Worm (Caenorhabditis elegans) whole organism, L4 larva: ENCODE data around the gene F08F8.6.

Source experiments
- F37D6.2 ChIP-seq: sonication (generic microtip); optimal IDR thresholded peaks from 2 replicates; lab custom pipeline; 2016; ENCODE audit warnings: mild to moderate bottlenecking, missing genetic modification characterization, missing compliant biosample characterization
- F49E8.2 ChIP-seq: sonication (generic microtip); optimal IDR thresholded peaks from 2 replicates; lab custom pipeline; 2016; ENCODE audit warnings: missing compliant biosample characterization, mild to moderate bottlenecking, missing genetic modification characterization, borderline replicate concordance
- T20F7.1 ChIP-seq: fragments of 200-800 bp; sonication (Bioruptor generic); optimal IDR thresholded peaks from 2 replicates; lab custom pipeline; 2018; ENCODE audit warnings: mild to moderate bottlenecking, missing genetic modification characterization, missing compliant biosample characterization
- T26A8.4 ChIP-seq: fragments of 200-800 bp; sonication (Bioruptor generic); IDR thresholded peaks from 2 replicates; pipeline ENCODE4 v1.3.6; 2022; ENCODE audit warnings: missing genetic modification characterization, missing compliant biosample characterization
- Y105C5A.15 ChIP-seq: fragments of 200-800 bp; sonication (Bioruptor generic); IDR thresholded peaks from 2 replicates; pipeline ENCODE4 v1.3.6; 2022; ENCODE audit warnings: missing genetic modification characterization, missing compliant biosample characterization
- ZK546.5 ChIP-seq, 2 experiments: sonication (generic microtip); optimal IDR thresholded peaks; 2 replicates each; lab custom pipeline; 2017; ENCODE audit warnings: missing biosample characterization in 2 of 2, missing genetic modification characterization in 2 of 2
- ama-1 ChIP-seq: fragments of 150-350 bp; optimal IDR thresholded peaks from 2 replicates; lab custom pipeline; 2014; ENCODE audit warnings: inconsistent platforms, mixed read lengths
- arid-1 ChIP-seq: fragments of 200-800 bp; sonication (Bioruptor generic); conservative IDR thresholded peaks from 2 replicates; pipeline ENCODE4 v1.3.6; 2022; ENCODE audit warnings: missing genetic modification reagents, missing genetic modification characterization, missing compliant biosample characterization
- ceh-20 ChIP-seq: fragments of 200-800 bp; sonication (Bioruptor generic); IDR thresholded peaks from 2 replicates; pipeline ENCODE4 v1.3.6; 2022; ENCODE audit warnings: missing genetic modification reagents, missing genetic modification characterization, missing compliant biosample characterization
- ceh-32 ChIP-seq: sonication (generic microtip); optimal IDR thresholded peaks from 2 replicates; lab custom pipeline; 2016; ENCODE audit warnings: mild to moderate bottlenecking, missing genetic modification characterization, missing compliant biosample characterization; ENCODE audit not compliant: poor library complexity
- ceh-44 ChIP-seq: fragments of 200-800 bp; sonication (Bioruptor generic); IDR thresholded peaks from 2 replicates; pipeline ENCODE4 v1.3.6; 2022; ENCODE audit warnings: missing genetic modification reagents, missing genetic modification characterization, missing compliant biosample characterization
- ceh-62 ChIP-seq: sonication (generic microtip); optimal IDR thresholded peaks from 2 replicates; lab custom pipeline; 2017; ENCODE audit warnings: missing biosample characterization, missing genetic modification characterization
- cey-2 ChIP-seq: sonication (generic microtip); optimal IDR thresholded peaks from 3 replicates; lab custom pipeline; 2017; ENCODE audit warnings: missing genetic modification characterization, mild to moderate bottlenecking, missing compliant biosample characterization, antibody characterized with exemption, borderline replicate concordance; ENCODE audit not compliant: insufficient read depth
- ctbp-1 ChIP-seq: fragments of 200-800 bp; sonication (Bioruptor generic); IDR thresholded peaks from 2 replicates; pipeline ENCODE4 v1.3.6; 2022; ENCODE audit warnings: missing genetic modification reagents, missing genetic modification characterization, missing compliant biosample characterization
- daf-16 ChIP-seq, 3 experiments: sonication (generic microtip); optimal IDR thresholded peaks; 2 replicates each; lab custom pipeline; 2016 to 2017; ENCODE audit warnings: missing genetic modification characterization in 3 of 3, missing genetic modification reagents in 3 of 3, mild to moderate bottlenecking in 2 of 3, missing compliant biosample characterization in 2 of 3, missing biosample characterization in 1 of 3, moderate library complexity in 1 of 3
- daf-8 ChIP-seq: fragments of 200-800 bp; sonication (Bioruptor generic); IDR thresholded peaks from 2 replicates; pipeline ENCODE4 v1.3.6; 2022; ENCODE audit warnings: missing genetic modification characterization, missing compliant biosample characterization
- dmd-6 ChIP-seq: fragments of 200-800 bp; sonication (Bioruptor generic); IDR thresholded peaks from 2 replicates; pipeline ENCODE4 v1.3.6; 2022; ENCODE audit warnings: missing genetic modification reagents, missing genetic modification characterization, missing compliant biosample characterization
- dmd-8 ChIP-seq: fragments of 200-800 bp; sonication (Bioruptor generic); IDR thresholded peaks from 2 replicates; pipeline ENCODE4 v1.3.6; 2022; ENCODE audit warnings: missing genetic modification characterization, missing compliant biosample characterization
- egl-27 ChIP-seq: sonication (generic microtip); optimal IDR thresholded peaks from 3 replicates; lab custom pipeline; 2017; ENCODE audit warnings: missing biosample characterization, missing genetic modification reagents, missing genetic modification characterization
- egl-43 ChIP-seq: fragments of 200-800 bp; sonication (Bioruptor generic); IDR thresholded peaks from 2 replicates; pipeline ENCODE4 v1.3.6; 2022; ENCODE audit warnings: missing genetic modification reagents, missing genetic modification characterization, missing compliant biosample characterization
- hlh-11 ChIP-seq: fragments of 200-800 bp; sonication (Bioruptor generic); optimal IDR thresholded peaks from 2 replicates; lab custom pipeline; 2018; ENCODE audit warnings: mild to moderate bottlenecking, missing genetic modification characterization, missing compliant biosample characterization
- hlh-30 ChIP-seq: sonication (generic microtip); optimal IDR thresholded peaks from 2 replicates; lab custom pipeline; 2017; ENCODE audit warnings: antibody characterized with exemption, mild to moderate bottlenecking, missing genetic modification characterization, missing compliant biosample characterization; ENCODE audit not compliant: insufficient read depth
- hmg-1.1 ChIP-seq: fragments of 200-800 bp; sonication (Bioruptor generic); IDR thresholded peaks from 2 replicates; pipeline ENCODE4 v1.3.6; 2022; ENCODE audit warnings: missing genetic modification reagents, missing genetic modification characterization, missing compliant biosample characterization
- lin-13 ChIP-seq: fragments of 150-350 bp; optimal IDR thresholded peaks from 2 replicates; lab custom pipeline; 2014; ENCODE audit warnings: missing biosample characterization, missing genetic modification reagents, missing genetic modification characterization
- lin-38 ChIP-seq: fragments of 200-800 bp; sonication (Bioruptor generic); IDR thresholded peaks from 2 replicates; pipeline ENCODE4 v1.3.6; 2022; ENCODE audit warnings: missing genetic modification reagents, missing genetic modification characterization, missing compliant biosample characterization
- lir-3 ChIP-seq: sonication (generic microtip); optimal IDR thresholded peaks from 2 replicates; lab custom pipeline; 2016; ENCODE audit warnings: mild to moderate bottlenecking, missing genetic modification characterization, missing compliant biosample characterization
- lsy-2 ChIP-seq, 2 experiments: fragments of 150-350 bp in 1 of 2; sonication (generic microtip) in 1 of 2; optimal IDR thresholded peaks; 2 replicates each; lab custom pipeline; 2014 to 2017; ENCODE audit warnings: missing biosample characterization in 2 of 2, missing genetic modification characterization in 2 of 2
- mdl-1 ChIP-seq, 2 experiments: fragments of 150-350 bp in 1 of 2; sonication (generic microtip) in 1 of 2; optimal IDR thresholded peaks; 2 replicates each; lab custom pipeline; 2014 to 2017; ENCODE audit warnings: missing biosample characterization in 2 of 2, missing genetic modification characterization in 2 of 2
- mep-1 ChIP-seq: fragments of 150-350 bp; sonication (generic microtip); optimal IDR thresholded peaks from 3 replicates; lab custom pipeline; 2014; ENCODE audit warnings: missing biosample characterization, missing genetic modification characterization
- mxl-3 ChIP-seq: fragments of 200-800 bp; sonication (Bioruptor generic); optimal IDR thresholded peaks from 2 replicates; lab custom pipeline; 2018; ENCODE audit warnings: mild to moderate bottlenecking, missing genetic modification characterization, missing compliant biosample characterization
- nhr-237 ChIP-seq: sonication (generic microtip); optimal IDR thresholded peaks from 2 replicates; lab custom pipeline; 2017; ENCODE audit warnings: missing biosample characterization, missing genetic modification characterization
- nhr-25 ChIP-seq: sonication (generic microtip); optimal IDR thresholded peaks from 2 replicates; lab custom pipeline; 2017; ENCODE audit warnings: missing genetic modification characterization, mild to moderate bottlenecking, missing compliant biosample characterization, antibody characterized with exemption, moderate library complexity, borderline replicate concordance; ENCODE audit not compliant: insufficient read depth
- nhr-41 ChIP-seq: fragments of 200-800 bp; sonication (Bioruptor generic); IDR thresholded peaks from 2 replicates; pipeline ENCODE4 v1.3.6; 2022; ENCODE audit warnings: missing genetic modification reagents, missing genetic modification characterization, missing compliant biosample characterization
- nhr-42 ChIP-seq: fragments of 200-800 bp; sonication (Bioruptor generic); IDR thresholded peaks from 2 replicates; pipeline ENCODE4 v1.3.6; 2022; ENCODE audit warnings: missing genetic modification characterization, missing compliant biosample characterization
- nhr-6 ChIP-seq: fragments of 150-350 bp; optimal IDR thresholded peaks from 2 replicates; lab custom pipeline; 2014; ENCODE audit warnings: missing biosample characterization, missing genetic modification characterization
- rbr-2 ChIP-seq: sonication (generic microtip); optimal IDR thresholded peaks from 2 replicates; lab custom pipeline; 2016; ENCODE audit warnings: missing genotype, missing genetic modification characterization, missing compliant biosample characterization
- saeg-2 ChIP-seq: fragments of 200-800 bp; sonication (Bioruptor generic); IDR thresholded peaks from 2 replicates; pipeline ENCODE4 v1.3.6; 2022; ENCODE audit warnings: missing genetic modification reagents, missing genetic modification characterization, missing compliant biosample characterization
- spr-1 ChIP-seq: sonication (generic microtip); optimal IDR thresholded peaks from 2 replicates; lab custom pipeline; 2016; ENCODE audit warnings: mild to moderate bottlenecking, missing genetic modification characterization, missing compliant biosample characterization
- spr-3 ChIP-seq: fragments of 200-800 bp; sonication (Bioruptor generic); optimal IDR thresholded peaks from 2 replicates; lab custom pipeline; 2018; ENCODE audit warnings: mild to moderate bottlenecking, missing genetic modification characterization, missing compliant biosample characterization
- tag-97 ChIP-seq: fragments of 200-800 bp; sonication (Bioruptor generic); IDR thresholded peaks from 2 replicates; pipeline ENCODE4 v1.3.6; 2022; ENCODE audit warnings: missing genetic modification characterization, missing compliant biosample characterization
- unc-62 ChIP-seq, 3 experiments: fragments of 150-350 bp in 1 of 3; sonication (generic microtip); optimal IDR thresholded peaks in 2 of 3; peaks in 1 of 3; 1 replicate in 1 of 3; 2 replicates in 2 of 3; lab custom pipeline; 2014 to 2017; ENCODE audit warnings: missing biosample characterization in 3 of 3, missing genetic modification characterization in 3 of 3, missing genetic modification reagents in 3 of 3, missing genotype in 1 of 3
- zag-1 ChIP-seq: fragments of 150-350 bp; optimal IDR thresholded peaks from 2 replicates; lab custom pipeline; 2014; ENCODE audit warnings: missing biosample characterization, missing genetic modification characterization
- zfp-3 ChIP-seq: fragments of 200-800 bp; sonication (Bioruptor generic); conservative IDR thresholded peaks from 2 replicates; pipeline ENCODE4 v1.3.6; 2022; ENCODE audit warnings: missing genetic modification reagents, missing genetic modification characterization, missing compliant biosample characterization
- ztf-11 ChIP-seq: fragments of 150-350 bp; optimal IDR thresholded peaks from 2 replicates; lab custom pipeline; 2014; ENCODE audit warnings: missing biosample characterization, missing genetic modification characterization

Gene F08F8.6

DNA sequence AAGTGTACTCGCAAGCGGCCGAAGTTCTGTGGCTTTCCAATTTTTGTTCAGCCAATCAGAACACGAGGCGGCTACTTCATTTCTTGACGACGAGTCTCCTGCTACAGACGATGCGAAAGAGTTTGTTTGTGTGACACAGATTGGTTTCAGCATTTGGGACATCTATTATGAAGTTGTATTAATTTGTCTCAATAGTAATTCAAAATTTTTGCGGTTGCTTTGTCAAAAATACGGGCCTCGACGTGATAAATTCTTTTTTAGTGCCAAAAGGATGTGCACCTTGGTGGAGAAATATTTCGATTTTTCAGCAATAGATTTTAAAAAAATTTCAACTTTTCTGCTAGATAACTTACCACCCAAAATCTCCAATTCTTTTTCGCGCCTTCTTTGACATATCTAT lies 27.1 kb downstream of the F08F8.6 start:
- no peak for TF ChIP-seq dmd-8 (GFP tag; lab: Robert Waterston, UW)
- TF ChIP-seq zag-1 = no peak
- no peak for TF ChIP-seq nhr-25 (tag; lab: Kevin White, UChicago)
- no peak for TF ChIP-seq spr-3
- TF ChIP-seq unc-62 (GFP tag; optimal IDR thresholded peaks at IDR 0.05 in 1 of 2; lab: Kevin White, UChicago) = peak in 1 of 2 experiments; percentile 98
- no peak for TF ChIP-seq unc-62 (tag; optimal IDR thresholded peaks at IDR 0.05; lab: Kevin White, UChicago)
- no peak for TF ChIP-seq egl-27 (tag; lab: Kevin White, UChicago)
- TF ChIP-seq, all 104 proteins: peak for 1

DNA sequence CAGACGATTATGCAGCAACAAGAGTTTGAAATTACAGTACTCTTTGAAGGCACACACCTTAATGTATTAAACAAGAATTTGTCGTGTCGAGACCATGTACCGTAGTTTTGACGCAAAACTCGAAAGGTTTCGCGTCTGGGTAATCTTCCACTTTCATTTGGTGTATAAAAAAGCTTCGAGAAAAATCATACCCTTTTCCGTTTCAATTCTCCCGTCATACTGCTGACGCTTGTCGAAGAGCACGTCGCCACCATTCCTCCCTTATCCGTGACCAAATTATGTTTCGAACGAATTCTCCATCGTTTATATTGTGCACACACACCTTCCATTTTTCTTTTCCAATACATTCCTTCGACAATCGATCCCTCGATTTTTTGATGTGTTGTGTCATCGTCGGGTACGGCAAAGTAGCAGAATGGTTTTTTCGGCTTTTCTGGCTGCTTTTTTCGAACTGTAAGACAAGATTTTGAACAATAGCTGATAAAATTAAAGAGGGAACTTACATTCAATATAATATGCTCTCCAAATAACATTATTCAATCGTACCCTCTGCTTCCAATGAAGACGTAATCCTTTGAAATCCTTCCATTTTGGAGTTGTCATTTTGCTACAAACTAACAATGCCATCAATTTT lies 30.4 kb downstream of the F08F8.6 start:
- TF ChIP-seq F49E8.2 (tag; lab: Kevin White, UChicago) = no peak
- no peak for TF ChIP-seq ama-1
- TF ChIP-seq saeg-2 (GFP tag; lab: Robert Waterston, UW) = no peak
- TF ChIP-seq arid-1 (GFP tag; lab: Robert Waterston, UW) = 0 out of 2 replicates have a peak, but pooled peaks have one; percentile 14
- no peak for TF ChIP-seq cey-2 (tag; lab: Kevin White, UChicago)
- no peak for TF ChIP-seq unc-62 (GFP tag; optimal IDR thresholded peaks at IDR 0.05 in 1 of 2; lab: Kevin White, UChicago)
- no peak for TF ChIP-seq unc-62 (tag; optimal IDR thresholded peaks at IDR 0.05; lab: Kevin White, UChicago)
- peak; percentile 90 for TF ChIP-seq T26A8.4 (GFP tag; lab: Robert Waterston, UW)
- TF ChIP-seq mdl-1 (tag; optimal IDR thresholded peaks at IDR 0.05; lab: Kevin White, UChicago) = no peak
- no peak for TF ChIP-seq ceh-62 (tag; lab: Kevin White, UChicago)
- no peak for TF ChIP-seq mxl-3 (GFP tag; lab: Kevin White, UChicago)
- no peak for TF ChIP-seq lir-3
- 0 out of 2 replicates have a peak, but pooled peaks have one; percentile 37 for TF ChIP-seq nhr-42
- TF ChIP-seq nhr-6 (tag; lab: Kevin White, UChicago) = no peak
- TF ChIP-seq spr-1 = no peak
- no peak for TF ChIP-seq zag-1
- no peak for TF ChIP-seq ztf-11 (tag; lab: Kevin White, UChicago)
- TF ChIP-seq lin-13 (GFP tag; lab: Kevin White, UChicago) = no peak
- no peak for TF ChIP-seq ceh-44 (GFP tag; lab: Robert Waterston, UW)
- TF ChIP-seq ZK546.5 (tag; optimal IDR thresholded peaks at IDR 0.05; lab: Kevin White, UChicago) = no peak
- 0 out of 2 replicates have a peak, but pooled peaks have one; percentile 22 for TF ChIP-seq egl-43 (GFP tag; lab: Robert Waterston, UW)
- 0 out of 2 replicates have a peak, but pooled peaks have one; percentile 19 for TF ChIP-seq ctbp-1 (GFP tag; lab: Robert Waterston, UW)
- TF ChIP-seq T20F7.1 = no peak
- TF ChIP-seq nhr-41 = no peak

DNA sequence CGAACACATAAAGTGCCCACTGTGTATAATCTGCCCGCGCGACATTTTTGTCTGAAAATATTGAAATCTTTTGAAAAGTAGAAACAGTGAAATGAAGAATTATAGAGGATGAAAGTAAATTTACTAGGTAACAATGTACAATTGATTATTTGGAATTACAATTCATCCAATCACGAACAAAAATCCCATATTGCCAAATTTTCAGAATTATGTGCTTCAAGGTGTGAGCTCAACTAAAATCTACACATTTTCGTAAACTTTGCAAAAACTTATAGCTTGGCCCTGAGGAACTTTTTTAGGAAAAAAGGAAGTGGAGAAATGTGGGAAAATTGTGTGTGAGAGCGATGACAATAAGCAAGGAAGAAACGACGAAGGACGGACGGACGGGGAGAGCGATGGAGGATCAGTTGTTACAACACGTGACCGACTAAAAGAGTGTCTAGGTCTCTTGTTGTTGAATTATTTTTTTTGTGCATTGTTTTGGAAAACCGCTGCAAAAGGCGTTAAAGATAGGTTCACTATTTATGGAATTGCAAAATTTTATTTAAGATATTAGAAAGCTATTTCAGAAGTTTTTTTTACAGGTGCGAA lies 31.3 kb downstream of the F08F8.6 start, which contains the start of gene mml-1:
Gene mml-1 (minus strand): TSS at position 51 of the 591 bp plus-strand sequence.
- TF ChIP-seq hlh-30 (tag; lab: Kevin White, UChicago) = peak; percentile 87
- TF ChIP-seq Y105C5A.15 (GFP tag; lab: Robert Waterston, UW) = no peak
- no peak for TF ChIP-seq rbr-2 (tag; lab: Kevin White, UChicago)
- TF ChIP-seq ceh-20 (GFP tag; lab: Robert Waterston, UW) = no peak
- TF ChIP-seq ceh-32 (tag; lab: Kevin White, UChicago) = no peak
- no peak for TF ChIP-seq hmg-1.1 (GFP tag; lab: Robert Waterston, UW)
- TF ChIP-seq daf-8 (GFP tag; lab: Robert Waterston, UW) = no peak
- TF ChIP-seq lsy-2 (tag; optimal IDR thresholded peaks at IDR 0.05; lab: Kevin White, UChicago) = peak in 1 of 2 experiments; percentile 15
- no peak for TF ChIP-seq saeg-2 (GFP tag; lab: Robert Waterston, UW)
- TF ChIP-seq mep-1 (tag; lab: Kevin White, UChicago) = peak; percentile 9
- peak; percentile 12; the same call in 1 of the 2 replicates for TF ChIP-seq dmd-6 (GFP tag; lab: Robert Waterston, UW)
- TF ChIP-seq unc-62 (GFP tag; optimal IDR thresholded peaks at IDR 0.05 in 1 of 2; lab: Kevin White, UChicago) = peak in 1 of 2 experiments; percentile 24
- no peak for TF ChIP-seq unc-62 (tag; optimal IDR thresholded peaks at IDR 0.05; lab: Kevin White, UChicago)
- no peak for TF ChIP-seq tag-97 (GFP tag; lab: Robert Waterston, UW)
- TF ChIP-seq zfp-3 (GFP tag; lab: Robert Waterston, UW) = 0 out of 2 replicates have a peak, but pooled peaks have one; percentile 11
- TF ChIP-seq hlh-11 (tag; lab: Kevin White, UChicago) = peak; percentile 37
- no peak for TF ChIP-seq daf-16 (GFP tag; optimal IDR thresholded peaks at IDR 0.05; lab: Kevin White, UChicago)
- TF ChIP-seq daf-16 (tag; optimal IDR thresholded peaks at IDR 0.05; lab: Kevin White, UChicago) = peak; percentile 3
- TF ChIP-seq lin-38 (GFP tag; lab: Robert Waterston, UW) = 0 out of 2 replicates have a peak, but pooled peaks have one; percentile 11
- TF ChIP-seq T26A8.4 (GFP tag; lab: Robert Waterston, UW) = peak; percentile 20; the same call in 1 of the 2 replicates
- no peak for TF ChIP-seq nhr-237 (tag; lab: Kevin White, UChicago)
- TF ChIP-seq cey-2 (tag; lab: Kevin White, UChicago) = no peak
- TF ChIP-seq F37D6.2 = no peak
